Fruit fly (Drosophila melanogaster): ENCODE measurements around the gene Arp5.

dm6 chr3R:18234699-18235257, 49.5 kb downstream of the Arp5 start:
- TF ChIP-seq Hr4 (GFP tag; optimal IDR thresholded peaks at IDR 0.05) (no peak), Hr38 (GFP tag; optimal IDR thresholded peaks at IDR 0.05) (no peak), fd85E (GFP tag; optimal IDR thresholded peaks at IDR 0.05) (no peak), net (GFP tag; optimal IDR thresholded peaks at IDR 0.05) (no peak), CG7368 (GFP tag; optimal IDR thresholded peaks at IDR 0.05) (no peak), CG3032 (tag; optimal IDR thresholded peaks at IDR 0.05) (no peak), Gug (GFP tag; IDR thresholded peaks at IDR 0.05) (no peak), CG16779 (tag; optimal IDR thresholded peaks at IDR 0.05) (no peak), CG8632 (GFP tag; optimal IDR thresholded peaks at IDR 0.05) (no peak), Sox14 (GFP tag; optimal IDR thresholded peaks at IDR 0.05) (no peak), CG31627 (GFP tag; optimal IDR thresholded peaks at IDR 0.05) (no peak), OdsH (GFP tag; optimal IDR thresholded peaks at IDR 0.05) (no peak), Sox15 (GFP tag; optimal IDR thresholded peaks at IDR 0.05) (no peak)

Measured in whole organism, prepupa.